Fruit fly (Drosophila melanogaster) whole organism, embryonic: ENCODE results near the gene CG12054.

Experiments
- ATbp ChIP-seq: fragments of 200-800 bp; sonication (Bioruptor generic); optimal IDR thresholded peaks from 2 replicates; lab custom pipeline; 2017; ENCODE audit warnings: missing biosample characterization, mild to moderate bottlenecking, missing genetic modification characterization, missing genetic modification reagents
- Adf1 ChIP-seq: fragments of 200-800 bp; sonication (Bioruptor generic); IDR thresholded peaks from 2 replicates; pipeline ENCODE4 v1.3.6; 2022; ENCODE audit warnings: missing biosample characterization, missing genetic modification characterization
- Blimp-1 ChIP-seq: fragments of 200-800 bp; sonication (Bioruptor generic); optimal IDR thresholded peaks from 3 replicates; lab custom pipeline; 2018; ENCODE audit warnings: missing biosample characterization, missing genetic modification characterization, mild to moderate bottlenecking, moderate library complexity, missing genetic modification reagents
- CG10321 ChIP-seq: fragments of 200-800 bp; sonication (Bioruptor generic); IDR thresholded peaks from 2 replicates; pipeline ENCODE4 v1.3.6; 2022; ENCODE audit warnings: missing biosample characterization, missing genetic modification characterization
- CG10431 ChIP-seq: fragments of 200-800 bp; sonication (Bioruptor generic); optimal IDR thresholded peaks from 3 replicates; lab custom pipeline; 2018; ENCODE audit warnings: missing biosample characterization, mild to moderate bottlenecking, missing genetic modification characterization
- CG11560 ChIP-seq: fragments of 200-800 bp; sonication (Bioruptor generic); IDR thresholded peaks from 3 replicates; pipeline ENCODE4 v1.3.6; 2022; ENCODE audit warnings: missing biosample characterization, missing genetic modification characterization
- CG1602 ChIP-seq: fragments of 200-800 bp; sonication (Bioruptor generic); optimal IDR thresholded peaks from 3 replicates; lab custom pipeline; 2016; ENCODE audit warnings: missing biosample characterization, missing genetic modification characterization
- CG1603 ChIP-seq: fragments of 200-800 bp; sonication (Bioruptor generic); optimal IDR thresholded peaks from 2 replicates; lab custom pipeline; 2019; ENCODE audit warnings: missing biosample characterization, mild to moderate bottlenecking, missing genetic modification characterization, moderate library complexity
- CG17612 ChIP-seq: fragments of 200-800 bp; sonication (Bioruptor generic); IDR thresholded peaks from 2 replicates; pipeline ENCODE4 v1.3.6; 2022; ENCODE audit warnings: missing biosample characterization, missing genetic modification characterization
- CG2202 ChIP-seq: fragments of 200-800 bp; sonication (Bioruptor generic); optimal IDR thresholded peaks from 2 replicates; lab custom pipeline; 2018; ENCODE audit warnings: missing biosample characterization, mild to moderate bottlenecking, missing genetic modification characterization
- CG3995 ChIP-seq: fragments of 200-800 bp; sonication (Bioruptor generic); optimal IDR thresholded peaks from 3 replicates; lab custom pipeline; 2016; ENCODE audit warnings: missing biosample characterization, missing genetic modification characterization
- CG6272 ChIP-seq: fragments of 200-800 bp; sonication (Bioruptor generic); IDR thresholded peaks from 2 replicates; pipeline ENCODE4 v1.3.6; 2022; ENCODE audit warnings: missing biosample characterization, missing genetic modification characterization
- CG6683 ChIP-seq: fragments of 200-800 bp; sonication (Bioruptor generic); optimal IDR thresholded peaks from 2 replicates; lab custom pipeline; 2017; ENCODE audit warnings: missing biosample characterization, mild to moderate bottlenecking, missing genetic modification characterization, missing genetic modification reagents
- CG7963 ChIP-seq: fragments of 200-800 bp; sonication (Bioruptor generic); IDR thresholded peaks from 3 replicates; pipeline ENCODE4 v1.3.6; 2022; ENCODE audit warnings: missing biosample characterization, missing genetic modification characterization; ENCODE audit not compliant: partially characterized antibody
- CG8359 ChIP-seq: fragments of 200-800 bp; sonication (Bioruptor generic); optimal IDR thresholded peaks from 2 replicates; lab custom pipeline; 2017; ENCODE audit warnings: missing biosample characterization, mild to moderate bottlenecking, missing genetic modification characterization, borderline replicate concordance
- CG8388 ChIP-seq: fragments of 200-800 bp; sonication (Bioruptor generic); optimal IDR thresholded peaks from 2 replicates; lab custom pipeline; 2019; ENCODE audit warnings: missing biosample characterization, mild to moderate bottlenecking, missing genetic modification characterization, moderate library complexity
- CG8765 ChIP-seq: fragments of 200-800 bp; sonication (Bioruptor generic); IDR thresholded peaks from 2 replicates; pipeline ENCODE4 v1.3.6; 2022; ENCODE audit warnings: missing biosample characterization, missing genetic modification characterization
- CG8944 ChIP-seq: fragments of 200-800 bp; sonication (Bioruptor generic); optimal IDR thresholded peaks from 3 replicates; lab custom pipeline; 2016; ENCODE audit warnings: missing biosample characterization, missing genetic modification characterization
- CG9215 ChIP-seq: fragments of 200-800 bp; sonication (Bioruptor generic); IDR thresholded peaks from 2 replicates; pipeline ENCODE4 v1.3.6; 2022; ENCODE audit warnings: missing biosample characterization, missing genetic modification characterization
- CG9609 ChIP-seq: fragments of 200-800 bp; sonication (Bioruptor generic); optimal IDR thresholded peaks from 3 replicates; lab custom pipeline; 2016; ENCODE audit warnings: missing biosample characterization, missing genetic modification characterization
- Chrac-16 ChIP-seq: fragments of 200-800 bp; sonication (Bioruptor generic); optimal IDR thresholded peaks from 3 replicates; lab custom pipeline; 2016; ENCODE audit warnings: missing biosample characterization, missing genetic modification characterization
- Dek ChIP-seq: fragments of 200-800 bp; sonication (Bioruptor generic); optimal IDR thresholded peaks from 3 replicates; lab custom pipeline; 2019; ENCODE audit warnings: missing biosample characterization, mild to moderate bottlenecking, missing genetic modification characterization, moderate library complexity
- Dip3 ChIP-seq: fragments of 200-800 bp; sonication (Bioruptor generic); optimal IDR thresholded peaks from 3 replicates; lab custom pipeline; 2016; ENCODE audit warnings: missing biosample characterization, missing genetic modification characterization
- HmgZ ChIP-seq: fragments of 200-800 bp; sonication (Bioruptor generic); optimal IDR thresholded peaks from 2 replicates; lab custom pipeline; 2018; ENCODE audit warnings: missing biosample characterization, mild to moderate bottlenecking, missing genetic modification characterization
- Hr51 ChIP-seq, 2 experiments: fragments of 200-800 bp; sonication (Bioruptor generic); optimal IDR thresholded peaks; 2 replicates in 1 of 2; 3 replicates in 1 of 2; lab custom pipeline; 2016 to 2018; ENCODE audit warnings: missing biosample characterization in 2 of 2, missing genetic modification characterization in 2 of 2, mild to moderate bottlenecking in 1 of 2, moderate library complexity in 1 of 2
- Lhr ChIP-seq: fragments of 200-800 bp; sonication (Bioruptor generic); optimal IDR thresholded peaks from 3 replicates; lab custom pipeline; 2017; ENCODE audit warnings: mild to moderate bottlenecking, missing biosample characterization, missing genetic modification reagents, missing genetic modification characterization
- Lpt ChIP-seq: fragments of >200 bp; optimal IDR thresholded peaks from 2 replicates; lab custom pipeline; 2018; ENCODE audit warnings: missing biosample characterization, missing genetic modification characterization
- NFAT ChIP-seq: fragments of 200-800 bp; sonication (Bioruptor generic); IDR thresholded peaks from 2 replicates; pipeline ENCODE4 v1.3.6; 2022; ENCODE audit warnings: missing biosample characterization, missing genetic modification characterization
- NfI ChIP-seq: fragments of 200-800 bp; sonication (Bioruptor generic); optimal IDR thresholded peaks from 3 replicates; lab custom pipeline; 2018; ENCODE audit warnings: missing biosample characterization, mild to moderate bottlenecking, missing genetic modification characterization, moderate library complexity
- Six4 ChIP-seq: fragments of 200-800 bp; sonication (Bioruptor generic); optimal IDR thresholded peaks from 2 replicates; lab custom pipeline; 2016; ENCODE audit warnings: missing biosample characterization, missing genetic modification characterization
- Ssrp ChIP-seq: fragments of 200-800 bp; sonication (Bioruptor generic); optimal IDR thresholded peaks from 2 replicates; lab custom pipeline; 2018; ENCODE audit warnings: missing biosample characterization, mild to moderate bottlenecking, missing genetic modification characterization, moderate library complexity
- YL-1 ChIP-seq: fragments of 200-800 bp; sonication (Bioruptor generic); optimal IDR thresholded peaks from 3 replicates; lab custom pipeline; 2017; ENCODE audit warnings: missing biosample characterization, mild to moderate bottlenecking, missing genetic modification characterization
- ac ChIP-seq: fragments of 200-800 bp; sonication (Bioruptor generic); optimal IDR thresholded peaks from 3 replicates; lab custom pipeline; 2017; ENCODE audit warnings: missing biosample characterization, mild to moderate bottlenecking, missing genetic modification characterization
- amos ChIP-seq: fragments of 200-800 bp; sonication (Bioruptor generic); IDR thresholded peaks from 2 replicates; pipeline ENCODE4 v1.3.6; 2022; ENCODE audit warnings: missing biosample characterization, missing genetic modification characterization; ENCODE audit not compliant: partially characterized antibody
- ap ChIP-seq: fragments of 200-800 bp; sonication (Bioruptor generic); IDR thresholded peaks from 2 replicates; pipeline ENCODE4 v1.3.6; 2022; ENCODE audit warnings: missing biosample characterization, missing genetic modification characterization
- bigmax ChIP-seq: fragments of 200-800 bp; sonication (Bioruptor generic); optimal IDR thresholded peaks from 2 replicates; lab custom pipeline; 2018; ENCODE audit warnings: missing biosample characterization, mild to moderate bottlenecking, missing genetic modification characterization
- ci ChIP-seq: fragments of 200-800 bp; sonication (Bioruptor generic); IDR thresholded peaks from 3 replicates; pipeline ENCODE4 v1.3.6; 2022; ENCODE audit warnings: missing biosample characterization, missing genetic modification characterization
- ems ChIP-seq: fragments of 200-800 bp; sonication (Bioruptor generic); optimal IDR thresholded peaks from 3 replicates; lab custom pipeline; 2016; ENCODE audit warnings: missing biosample characterization, missing genetic modification characterization
- fd102C ChIP-seq: fragments of 200-800 bp; sonication (Bioruptor generic); optimal IDR thresholded peaks from 2 replicates; lab custom pipeline; 2018; ENCODE audit warnings: missing biosample characterization, mild to moderate bottlenecking, missing genetic modification characterization, moderate library complexity
- fd3F ChIP-seq: fragments of 200-800 bp; sonication (Bioruptor generic); optimal IDR thresholded peaks from 2 replicates; lab custom pipeline; 2018; ENCODE audit warnings: missing biosample characterization, mild to moderate bottlenecking, missing genetic modification characterization, moderate library complexity
- kni ChIP-seq: fragments of 200-800 bp; sonication (Bioruptor generic); optimal IDR thresholded peaks from 3 replicates; lab custom pipeline; 2017; ENCODE audit warnings: mild to moderate bottlenecking, missing biosample characterization, missing genetic modification reagents, missing genetic modification characterization
- lola ChIP-seq, 3 experiments: fragments of >200 bp in 2 of 3; fragments of 200-800 bp in 1 of 3; sonication (Bioruptor generic) in 1 of 3; optimal IDR thresholded peaks; 2 replicates each; lab custom pipeline; 2017 to 2019; ENCODE audit warnings: missing biosample characterization in 3 of 3, missing genetic modification characterization in 3 of 3, mild to moderate bottlenecking in 1 of 3, moderate library complexity in 1 of 3
- pum ChIP-seq: fragments of 200-800 bp; sonication (Bioruptor generic); optimal IDR thresholded peaks from 2 replicates; lab custom pipeline; 2016; ENCODE audit warnings: missing biosample characterization, missing genetic modification characterization
- ranshi ChIP-seq: fragments of 200-800 bp; sonication (Bioruptor generic); IDR thresholded peaks from 2 replicates; pipeline ENCODE4 v1.3.6; 2022; ENCODE audit warnings: missing biosample characterization, missing genetic modification characterization
- row ChIP-seq: fragments of 200-800 bp; sonication (Bioruptor generic); IDR thresholded peaks from 3 replicates; pipeline ENCODE4 v1.3.6; 2022; ENCODE audit warnings: missing biosample characterization, missing genetic modification characterization
- sens-2 ChIP-seq: fragments of 200-800 bp; sonication (Bioruptor generic); IDR thresholded peaks from 2 replicates; pipeline ENCODE4 v1.3.6; 2022; ENCODE audit warnings: missing biosample characterization, missing genetic modification characterization
- sug ChIP-seq: fragments of 200-800 bp; optimal IDR thresholded peaks from 2 replicates; lab custom pipeline; 2019; ENCODE audit warnings: missing biosample characterization, mild to moderate bottlenecking, missing genetic modification characterization, moderate library complexity
- trem ChIP-seq: fragments of 200-800 bp; optimal IDR thresholded peaks from 3 replicates; lab custom pipeline; 2019; ENCODE audit warnings: missing biosample characterization, mild to moderate bottlenecking, missing genetic modification characterization, moderate library complexity
- ttk ChIP-seq: fragments of 200-800 bp; sonication (Bioruptor generic); IDR thresholded peaks from 2 replicates; pipeline ENCODE4 v2.1.2; 2022; ENCODE audit warnings: missing biosample characterization, missing genetic modification characterization
- wdn ChIP-seq: fragments of 200-800 bp; sonication (Bioruptor generic); IDR thresholded peaks from 2 replicates; pipeline ENCODE4 v1.3.6; 2022; ENCODE audit warnings: missing biosample characterization, missing genetic modification characterization
- zfh2 ChIP-seq: fragments of 200-800 bp; sonication (Bioruptor generic); optimal IDR thresholded peaks from 2 replicates; lab custom pipeline; 2016; ENCODE audit warnings: missing biosample characterization, missing genetic modification characterization

The CG12054 gene

dm6 chr3R:31215830-31216229 is 4.7 kb upstream of the CG12054 start, which contains the start of gene CG15561 (continued):
- peak; percentile 5 for TF ChIP-seq fd3F (GFP tag; lab: Kevin White, UChicago)
- no peak for TF ChIP-seq Lpt (GFP tag; lab: Kevin White, UChicago)
- TF ChIP-seq CG10321 = no peak
- TF ChIP-seq Dek (tag; lab: Kevin White, UChicago) = no peak
- TF ChIP-seq CG8765 (GFP tag; lab: Robert Waterston, UW) = no peak
- TF ChIP-seq lola (GFP tag; optimal IDR thresholded peaks at IDR 0.05; lab: Kevin White, UChicago) = no peak
- no peak for TF ChIP-seq CG6272 (GFP tag; lab: Robert Waterston, UW)
- TF ChIP-seq fd102C (GFP tag; lab: Kevin White, UChicago) = peak; percentile 13
- peak; percentile 84 for TF ChIP-seq CG1603 (tag; lab: Kevin White, UChicago)
- no peak for TF ChIP-seq ATbp
- TF ChIP-seq Six4 (GFP tag; lab: Kevin White, UChicago) = no peak
- TF ChIP-seq CG8359 (GFP tag; lab: Kevin White, UChicago) = no peak
- TF ChIP-seq sug = peak; percentile 62
- no peak for TF ChIP-seq CG9215 (GFP tag; lab: Robert Waterston, UW)
- no peak for TF ChIP-seq wdn (GFP tag; lab: Robert Waterston, UW)
- no peak for TF ChIP-seq CG3995 (GFP tag; lab: Kevin White, UChicago)
- no peak for TF ChIP-seq Blimp-1 (GFP tag; lab: Kevin White, UChicago)
- TF ChIP-seq Adf1 (GFP tag; lab: Robert Waterston, UW) = no peak
- TF ChIP-seq sens-2 (GFP tag; lab: Robert Waterston, UW) = no peak
- TF ChIP-seq CG11560 (tag; lab: Robert Waterston, UW) = no peak
- TF ChIP-seq Ssrp (tag; lab: Kevin White, UChicago) = peak; percentile 2
- TF ChIP-seq CG7963 (GFP tag; lab: Robert Waterston, UW) = no peak
- TF ChIP-seq CG6683 (GFP tag; lab: Kevin White, UChicago) = no peak
- peak; percentile 0 for TF ChIP-seq CG8944 (GFP tag; lab: Kevin White, UChicago)
- TF ChIP-seq ems = peak; percentile 18
- TF ChIP-seq ranshi = no peak
- TF ChIP-seq NfI = peak; percentile 77
- TF ChIP-seq trem = peak; percentile 68
- peak; percentile 23 for TF ChIP-seq CG2202 (tag; lab: Kevin White, UChicago)
- peak; percentile 67 for TF ChIP-seq bigmax (GFP tag; lab: Kevin White, UChicago)
- TF ChIP-seq Hr51 (GFP tag; optimal IDR thresholded peaks at IDR 0.05; lab: Kevin White, UChicago) = peak in 1 of 2 experiments; percentile 37
- TF ChIP-seq ap (GFP tag; lab: Robert Waterston, UW) = no peak
- no peak for TF ChIP-seq amos (GFP tag; lab: Robert Waterston, UW)
- no peak for TF ChIP-seq Chrac-16 (GFP tag; lab: Kevin White, UChicago)
- no peak for TF ChIP-seq CG17612 (GFP tag; lab: Robert Waterston, UW)
- TF ChIP-seq Lhr (GFP tag; lab: Kevin White, UChicago) = peak; percentile 45
- no peak for TF ChIP-seq ac
- peak; percentile 35 for TF ChIP-seq pum (GFP tag; lab: Kevin White, UChicago)
- TF ChIP-seq CG9609 (GFP tag; lab: Kevin White, UChicago) = peak; percentile 48
- peak; percentile 96 for TF ChIP-seq YL-1 (GFP tag; lab: Kevin White, UChicago)
- peak; percentile 35 for TF ChIP-seq zfh2 (GFP tag; lab: Kevin White, UChicago)
- no peak for TF ChIP-seq Dip3 (GFP tag; lab: Kevin White, UChicago)
- no peak for TF ChIP-seq row (GFP tag; lab: Robert Waterston, UW)
- TF ChIP-seq ttk = no peak
- TF ChIP-seq NFAT (GFP tag; lab: Robert Waterston, UW) = no peak
- TF ChIP-seq ci (GFP tag; lab: Robert Waterston, UW) = no peak
- no peak for TF ChIP-seq CG1602 (GFP tag; lab: Kevin White, UChicago)
- TF ChIP-seq kni = no peak
- TF ChIP-seq CG10431 (GFP tag; lab: Kevin White, UChicago) = peak; percentile 31
- TF ChIP-seq HmgZ (tag; lab: Kevin White, UChicago) = peak; percentile 81
- no peak for TF ChIP-seq CG8388 (GFP tag; lab: Kevin White, UChicago)
